Fruit fly (Drosophila melanogaster) whole organism, wandering third instar larva: ENCODE results near the gene croc.

ENCODE experiments used
- Abd-B ChIP-seq: fragments of >200 bp; optimal IDR thresholded peaks from 2 replicates; lab custom pipeline; 2017; ENCODE audit warnings: missing biosample characterization, missing genetic modification characterization
- CrebA ChIP-seq: fragments of 200-800 bp; sonication (Bioruptor generic); optimal IDR thresholded peaks from 2 replicates; lab custom pipeline; 2016; ENCODE audit warnings: missing biosample characterization, mild to moderate bottlenecking, missing genetic modification characterization, borderline replicate concordance
- Dfd ChIP-seq: fragments of >200 bp; optimal IDR thresholded peaks from 2 replicates; lab custom pipeline; 2017; ENCODE audit warnings: missing biosample characterization, missing genetic modification characterization
- GATAd ChIP-seq: sonication (Bioruptor generic); optimal IDR thresholded peaks from 2 replicates; lab custom pipeline; 2016; ENCODE audit warnings: missing biosample characterization, missing genetic modification characterization
- Hr78 ChIP-seq: fragments of >200 bp; optimal IDR thresholded peaks from 2 replicates; lab custom pipeline; 2017; ENCODE audit warnings: missing biosample characterization, missing genetic modification characterization
- Hr83 ChIP-seq: fragments of 200-300 bp; sonication (Bioruptor generic); optimal IDR thresholded peaks from 2 replicates; lab custom pipeline; 2016; ENCODE audit warnings: missing biosample characterization, mild to moderate bottlenecking, missing genetic modification characterization, moderate library complexity; ENCODE audit not compliant: poor library complexity, severe bottlenecking
- Mio ChIP-seq: sonication (Bioruptor generic); optimal IDR thresholded peaks from 2 replicates; lab custom pipeline; 2016; ENCODE audit warnings: missing biosample characterization, missing genetic modification characterization
- OdsH ChIP-seq: fragments of 200-800 bp; sonication (Bioruptor generic); optimal IDR thresholded peaks from 2 replicates; lab custom pipeline; 2016; ENCODE audit warnings: missing biosample characterization, mild to moderate bottlenecking, missing genetic modification characterization
- Rel ChIP-seq, 2 experiments: fragments of 200-800 bp; sonication (Bioruptor generic) in 1 of 2; optimal IDR thresholded peaks; 2 replicates in 1 of 2; 3 replicates in 1 of 2; lab custom pipeline; 2016 to 2019; ENCODE audit warnings: mild to moderate bottlenecking in 2 of 2, missing biosample characterization in 2 of 2, missing genetic modification characterization in 2 of 2, moderate library complexity in 1 of 2
- foxo ChIP-seq, 2 experiments: fragments of 200-800 bp; sonication (Bioruptor generic); optimal IDR thresholded peaks; 2 replicates in 1 of 2; 3 replicates in 1 of 2; lab custom pipeline; 2016 to 2017; ENCODE audit warnings: missing biosample characterization in 2 of 2, missing genetic modification characterization in 2 of 2
- h ChIP-seq: fragments of 200-800 bp; sonication (Bioruptor generic); optimal IDR thresholded peaks from 3 replicates; lab custom pipeline; 2016; ENCODE audit warnings: missing biosample characterization, mild to moderate bottlenecking, missing genetic modification characterization
- jim ChIP-seq: fragments of 175-275, 200-325 bp; sonication (Bioruptor generic); optimal IDR thresholded peaks from 2 replicates; lab custom pipeline; 2016; ENCODE audit warnings: missing biosample characterization, mild to moderate bottlenecking, missing genetic modification characterization
- lola ChIP-seq: fragments of >200 bp; optimal IDR thresholded peaks from 2 replicates; lab custom pipeline; 2017; ENCODE audit warnings: missing biosample characterization, missing genetic modification characterization
- sage ChIP-seq: fragments of 200-800 bp; sonication (Bioruptor generic); optimal IDR thresholded peaks from 2 replicates; lab custom pipeline; 2016; ENCODE audit warnings: missing biosample characterization, mild to moderate bottlenecking, missing genetic modification characterization
- sv ChIP-seq: fragments of 200-800 bp; sonication (Bioruptor generic); optimal IDR thresholded peaks from 3 replicates; lab custom pipeline; 2016; ENCODE audit warnings: missing biosample characterization, missing genetic modification characterization
- usp ChIP-seq: fragments of >200 bp; optimal IDR thresholded peaks from 2 replicates; lab custom pipeline; 2017; ENCODE audit warnings: missing biosample characterization, missing genetic modification characterization

The croc gene

DNA sequence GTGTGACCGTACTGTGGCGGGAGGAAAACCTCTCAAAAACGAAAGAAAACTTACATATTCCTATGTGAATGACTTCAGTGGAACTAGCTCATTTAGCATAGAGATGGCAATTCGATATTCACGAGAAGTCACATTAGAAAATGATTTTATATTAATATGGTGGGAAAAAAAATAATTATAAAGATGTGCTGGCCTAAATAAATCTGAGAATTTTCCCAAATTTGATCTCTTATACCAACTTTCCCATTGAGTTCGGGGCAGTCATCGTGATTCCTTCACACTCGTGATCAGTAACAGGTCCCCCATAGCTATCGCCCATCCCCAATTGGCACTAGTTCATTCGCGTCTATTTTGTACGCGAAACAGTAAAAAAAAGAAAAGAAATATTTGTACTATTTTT lies 43.2 kb downstream of the croc start, which contains the start of the genes barc and Aef1 (continued):
- TF ChIP-seq CrebA (GFP tag; lab: Kevin White, UChicago) (no peak), jim (GFP tag; lab: Kevin White, UChicago) (no peak), sage (no peak), h (GFP tag; lab: Kevin White, UChicago) (peak; percentile 90), foxo (GFP tag; optimal IDR thresholded peaks at IDR 0.05; lab: Kevin White, UChicago) (peak in 1 of 2 experiments; percentile 91), GATAd (GFP tag; lab: Kevin White, UChicago) (peak; percentile 74), lola (GFP tag; lab: Kevin White, UChicago) (no peak), Abd-B (GFP tag; lab: Kevin White, UChicago) (no peak), usp (GFP tag; lab: Kevin White, UChicago) (no peak), sv (GFP tag; lab: Kevin White, UChicago) (peak; percentile 79), Dfd (no peak), Rel (GFP tag; optimal IDR thresholded peaks at IDR 0.05; lab: Kevin White, UChicago) (no peak), Rel (tag; optimal IDR thresholded peaks at IDR 0.05; lab: Kevin White, UChicago) (no peak), Hr83 (peak; percentile 35), OdsH (GFP tag; lab: Kevin White, UChicago) (peak; percentile 82), Hr78 (GFP tag; lab: Kevin White, UChicago) (no peak)

DNA sequence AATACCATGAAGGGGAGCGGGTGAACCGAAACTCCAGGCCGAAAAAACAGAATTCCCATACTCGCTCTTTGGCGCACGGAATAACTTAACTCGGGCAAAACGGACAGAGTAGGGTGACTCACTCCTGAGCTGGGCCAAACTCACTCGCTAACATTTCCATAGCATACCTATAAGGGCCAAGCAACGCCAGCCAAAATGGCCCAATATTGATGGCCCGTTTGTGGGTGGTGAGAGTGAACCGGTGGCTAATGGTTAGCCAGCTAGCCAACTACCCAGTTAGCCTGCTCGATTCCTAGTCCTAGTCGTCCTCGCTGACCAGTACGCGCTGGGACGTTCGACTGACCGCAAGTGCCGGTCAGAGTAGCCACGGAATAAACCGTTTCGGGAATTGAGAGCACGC lies 48.8 kb downstream of the croc start, which contains the start of gene CG33288:
Gene CG33288 (plus strand): TSS at position 301 of the 400 bp plus-strand sequence.
- TF ChIP-seq Mio (GFP tag; lab: Kevin White, UChicago): no peak
